Worm (Caenorhabditis elegans) whole organism, early embryonic: ENCODE data around the gene bbln-1.

ENCODE experiments used
- B0310.2 ChIP-seq: sonication (generic microtip); optimal IDR thresholded peaks from 2 replicates; lab custom pipeline; 2016; ENCODE audit warnings: mild to moderate bottlenecking, missing genetic modification characterization, missing compliant biosample characterization
- F13C5.2 ChIP-seq: sonication (generic microtip); optimal IDR thresholded peaks from 2 replicates; lab custom pipeline; 2017; ENCODE audit warnings: mild to moderate bottlenecking, missing genetic modification characterization, inconsistent platforms, missing compliant biosample characterization
- aly-1 ChIP-seq: sonication (generic microtip); optimal IDR thresholded peaks from 2 replicates; lab custom pipeline; 2016; ENCODE audit warnings: missing genetic modification characterization, missing compliant biosample characterization
- ama-1 ChIP-seq: fragments of 150-350 bp; optimal IDR thresholded peaks from 2 replicates; lab custom pipeline; 2014
- ceh-13 ChIP-seq: fragments of 200-800 bp; sonication (Bioruptor generic); optimal IDR thresholded peaks from 2 replicates; lab custom pipeline; 2018; ENCODE audit warnings: mild to moderate bottlenecking, missing genetic modification characterization, missing compliant biosample characterization
- ceh-36 ChIP-seq: sonication (generic microtip); optimal IDR thresholded peaks from 2 replicates; lab custom pipeline; 2016; ENCODE audit warnings: missing genetic modification characterization, inconsistent platforms, missing compliant biosample characterization
- ets-7 ChIP-seq: sonication (generic microtip); optimal IDR thresholded peaks from 2 replicates; lab custom pipeline; 2016; ENCODE audit warnings: missing genotype, missing genetic modification characterization, missing compliant biosample characterization
- flt-1 ChIP-seq: fragments of 200-800 bp; sonication (Bioruptor generic); IDR thresholded peaks from 2 replicates; pipeline ENCODE4 v1.3.6; 2022; ENCODE audit warnings: missing genetic modification characterization, missing compliant biosample characterization
- hmbx-1 ChIP-seq: sonication (generic microtip); optimal IDR thresholded peaks from 2 replicates; lab custom pipeline; 2016; ENCODE audit warnings: mild to moderate bottlenecking, missing genetic modification characterization, missing compliant biosample characterization
- hmg-4 ChIP-seq: fragments of 200-800 bp; sonication (Bioruptor generic); optimal IDR thresholded peaks from 2 replicates; lab custom pipeline; 2018; ENCODE audit warnings: mild to moderate bottlenecking, missing genetic modification characterization, missing compliant biosample characterization
- hnd-1 ChIP-seq: sonication (generic microtip); optimal IDR thresholded peaks from 2 replicates; lab custom pipeline; 2016; ENCODE audit warnings: missing genetic modification characterization, missing compliant biosample characterization
- pes-1 ChIP-seq: fragments of 200-800 bp; sonication (Bioruptor generic); IDR thresholded peaks from 2 replicates; pipeline ENCODE4 v1.3.6; 2022; ENCODE audit warnings: missing genetic modification reagents, missing genetic modification characterization, missing compliant biosample characterization
- scrt-1 ChIP-seq: fragments of 200-800 bp; sonication (Bioruptor generic); IDR thresholded peaks from 2 replicates; pipeline ENCODE4 v1.3.6; 2022; ENCODE audit warnings: missing genetic modification characterization, missing compliant biosample characterization
- sea-1 ChIP-seq: fragments of 200-800 bp; sonication (Bioruptor generic); conservative IDR thresholded peaks from 2 replicates; pipeline ENCODE4 v1.3.6; 2022; ENCODE audit warnings: missing genetic modification characterization, missing compliant biosample characterization
- tbx-11 ChIP-seq: fragments of 200-800 bp; sonication (Bioruptor generic); IDR thresholded peaks from 2 replicates; pipeline ENCODE4 v1.3.6; 2022; ENCODE audit warnings: missing genetic modification characterization, missing compliant biosample characterization
- tbx-37 ChIP-seq: fragments of 200-800 bp; sonication (Bioruptor generic); conservative IDR thresholded peaks from 2 replicates; pipeline ENCODE4 v1.3.6; 2022; ENCODE audit warnings: missing genetic modification reagents, missing genetic modification characterization, missing compliant biosample characterization
- tra-4 ChIP-seq: sonication (generic microtip); optimal IDR thresholded peaks from 2 replicates; lab custom pipeline; 2017; ENCODE audit warnings: missing genetic modification characterization, missing compliant biosample characterization

bbln-1 gene

DNA sequence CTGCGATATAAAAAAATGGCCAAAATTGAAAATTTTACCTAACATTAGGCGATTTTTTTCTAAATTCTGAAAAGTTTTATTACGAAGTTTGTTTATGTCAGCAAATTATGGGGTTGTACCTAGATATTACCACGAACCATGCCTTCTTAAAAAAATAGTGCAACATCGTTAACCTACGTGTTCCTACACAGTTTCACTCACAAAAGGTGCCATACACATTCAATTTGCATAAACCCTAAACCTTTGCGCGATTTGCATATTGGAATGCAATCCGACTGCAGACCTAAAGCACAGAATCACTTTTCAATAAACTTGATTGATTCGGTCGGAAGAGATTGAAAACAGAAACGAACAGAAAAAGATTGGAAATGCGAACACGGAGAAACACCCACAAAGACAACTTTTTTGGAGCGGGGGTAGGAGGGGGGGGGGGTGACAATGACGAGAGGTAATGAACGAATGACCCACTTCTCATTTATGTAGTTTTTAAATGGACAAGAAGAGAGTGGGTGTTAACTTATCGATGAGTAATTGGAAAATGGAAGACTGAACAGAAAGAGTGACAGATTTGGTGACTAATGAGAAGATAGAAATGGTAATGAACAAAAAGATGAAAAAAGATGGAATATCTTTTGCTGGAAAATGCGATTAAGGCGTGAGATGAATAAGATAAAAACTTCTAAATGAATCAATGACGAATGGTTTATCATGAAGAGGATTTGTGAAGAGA is 4.0 kb upstream of the bbln-1 start:
- TF ChIP-seq ets-7 (tag; lab: Kevin White, UChicago) (no peak), tbx-37 (GFP tag; lab: Robert Waterston, UW) (no peak), scrt-1 (GFP tag; lab: Robert Waterston, UW) (no peak), hnd-1 (tag; lab: Kevin White, UChicago) (no peak), ceh-13 (GFP tag; lab: Kevin White, UChicago) (no peak), sea-1 (GFP tag; lab: Robert Waterston, UW) (no peak)

DNA sequence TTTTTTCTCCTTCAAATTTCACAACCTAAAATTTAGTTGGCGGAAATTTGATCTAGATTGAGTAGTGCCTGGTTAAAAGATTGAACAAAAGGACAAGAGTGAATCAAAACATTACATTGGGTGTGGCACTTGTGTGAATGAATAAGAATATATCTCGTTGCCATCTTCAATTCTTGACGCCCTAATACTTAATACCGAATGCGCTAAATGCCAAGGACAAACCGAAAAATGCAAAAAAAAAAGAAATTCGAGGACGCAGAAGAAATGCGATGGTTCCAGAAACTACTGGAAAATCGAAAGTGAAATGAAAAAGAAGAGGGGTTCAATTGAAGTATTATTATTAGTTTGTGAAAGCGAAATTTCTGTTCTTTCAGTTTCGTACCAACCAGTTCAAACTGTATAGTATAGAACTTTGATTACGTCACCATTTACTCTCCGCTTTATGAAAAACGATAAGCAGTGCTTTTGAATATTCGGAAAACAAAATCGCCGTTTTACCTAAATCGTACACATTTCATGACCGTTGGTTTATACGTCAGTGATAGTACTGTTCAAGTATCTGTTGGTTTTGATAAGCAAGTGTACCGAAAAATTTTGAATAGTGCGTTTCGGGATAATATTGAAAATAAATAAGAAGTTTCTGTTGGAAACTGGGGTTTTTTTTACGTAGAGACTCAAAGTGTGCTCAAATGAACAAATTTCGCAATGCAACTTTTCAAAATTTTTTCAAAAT is 3.0 kb upstream of the bbln-1 start:
- no peak for TF ChIP-seq flt-1
- TF ChIP-seq F13C5.2 (tag; lab: Kevin White, UChicago) = no peak
- no peak for TF ChIP-seq ama-1 (lab: Kevin White, UChicago)
- TF ChIP-seq scrt-1 (GFP tag; lab: Robert Waterston, UW) = no peak

DNA sequence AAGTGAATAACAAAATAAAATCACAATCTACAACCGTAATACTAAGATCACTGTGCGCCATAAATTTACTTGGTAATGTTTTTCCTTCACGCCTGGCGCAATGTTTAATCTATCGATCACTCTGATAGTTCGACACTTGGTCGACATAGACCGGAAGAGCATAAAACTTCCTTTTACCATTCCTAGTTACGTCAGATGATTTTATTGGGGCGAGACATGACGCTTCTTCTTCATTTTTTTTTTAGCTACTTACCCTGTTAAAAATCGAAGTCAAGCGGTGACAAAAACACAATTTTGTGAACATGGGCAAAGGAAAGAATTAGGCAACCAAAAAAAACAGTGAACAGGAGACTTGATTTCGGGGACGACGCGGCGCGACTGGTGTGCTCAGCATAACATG is 2.3 kb upstream of the bbln-1 start:
- TF ChIP-seq flt-1 = no peak
- TF ChIP-seq pes-1 (GFP tag; lab: Robert Waterston, UW) = no peak
- no peak for TF ChIP-seq scrt-1 (GFP tag; lab: Robert Waterston, UW)
- TF ChIP-seq tra-4 (tag; lab: Kevin White, UChicago) = no peak
- TF ChIP-seq ceh-36 (tag; lab: Kevin White, UChicago) = no peak
- no peak for TF ChIP-seq ets-7 (tag; lab: Kevin White, UChicago)
- TF ChIP-seq F13C5.2 (tag; lab: Kevin White, UChicago) = no peak
- no peak for TF ChIP-seq tbx-11 (GFP tag; lab: Robert Waterston, UW)
- TF ChIP-seq hmg-4 (GFP tag; lab: Kevin White, UChicago) = no peak
- no peak for TF ChIP-seq hmbx-1 (tag; lab: Kevin White, UChicago)
- no peak for TF ChIP-seq ceh-13 (GFP tag; lab: Kevin White, UChicago)
- no peak for TF ChIP-seq hnd-1 (tag; lab: Kevin White, UChicago)
- TF ChIP-seq tbx-37 (GFP tag; lab: Robert Waterston, UW) = no peak
- TF ChIP-seq B0310.2 (tag; lab: Kevin White, UChicago) = no peak
- TF ChIP-seq ama-1 (lab: Kevin White, UChicago) = no peak
- TF ChIP-seq sea-1 (GFP tag; lab: Robert Waterston, UW) = no peak
- TF ChIP-seq aly-1 (tag; lab: Kevin White, UChicago) = no peak

DNA sequence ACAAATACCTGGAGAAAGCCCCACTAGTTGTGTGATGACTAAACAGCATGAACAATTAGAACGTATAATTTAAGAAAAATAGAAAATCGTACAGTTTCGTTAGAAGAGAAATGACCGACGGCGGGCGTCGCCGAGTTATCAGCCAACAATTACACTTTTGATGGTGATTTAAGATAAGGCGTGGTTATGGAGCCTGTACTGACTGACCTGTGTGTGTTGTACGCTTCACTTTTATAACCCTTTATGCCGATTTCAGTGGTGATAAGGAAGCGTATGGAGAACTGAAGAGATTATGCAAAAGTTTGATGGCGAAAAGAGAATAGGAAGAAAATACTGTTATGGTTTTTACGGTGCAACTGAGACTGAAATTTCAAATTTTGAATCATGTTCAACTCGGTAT is 872 bp upstream of the bbln-1 start:
- TF ChIP-seq hnd-1 (tag; lab: Kevin White, UChicago) = no peak
- no peak for TF ChIP-seq tbx-37 (GFP tag; lab: Robert Waterston, UW)
- TF ChIP-seq ceh-13 (GFP tag; lab: Kevin White, UChicago) = no peak
- no peak for TF ChIP-seq hmg-4 (GFP tag; lab: Kevin White, UChicago)
- TF ChIP-seq hmbx-1 (tag; lab: Kevin White, UChicago) = no peak
- no peak for TF ChIP-seq aly-1 (tag; lab: Kevin White, UChicago)
- no peak for TF ChIP-seq ets-7 (tag; lab: Kevin White, UChicago)
- TF ChIP-seq B0310.2 (tag; lab: Kevin White, UChicago) = no peak
- TF ChIP-seq ama-1 (lab: Kevin White, UChicago) = no peak
- no peak for TF ChIP-seq tbx-11 (GFP tag; lab: Robert Waterston, UW)
- no peak for TF ChIP-seq sea-1 (GFP tag; lab: Robert Waterston, UW)
- TF ChIP-seq flt-1 = no peak

ce11 chrX:3145265-3145664 is 7.0 kb downstream of the bbln-1 start, which contains the start of gene C15C7.4:
Gene C15C7.4 (plus strand): TSS chrX:3145565.
- no peak for TF ChIP-seq ceh-36 (tag; lab: Kevin White, UChicago)
- no peak for TF ChIP-seq aly-1 (tag; lab: Kevin White, UChicago)
- TF ChIP-seq F13C5.2 (tag; lab: Kevin White, UChicago) = no peak
- TF ChIP-seq sea-1 (GFP tag; lab: Robert Waterston, UW) = no peak

ce11 chrX:3141704-3142103 is 10.6 kb downstream of the bbln-1 start:
- no peak for TF ChIP-seq ets-7 (tag; lab: Kevin White, UChicago)
- no peak for TF ChIP-seq pes-1 (GFP tag; lab: Robert Waterston, UW)
- no peak for TF ChIP-seq ama-1 (lab: Kevin White, UChicago)
- TF ChIP-seq sea-1 (GFP tag; lab: Robert Waterston, UW) = no peak

ce11 chrX:3139516-3140301 is 12.6 kb downstream of the bbln-1 start:
- TF ChIP-seq ama-1 (lab: Kevin White, UChicago) (no peak), hmg-4 (GFP tag; lab: Kevin White, UChicago) (no peak), tbx-37 (GFP tag; lab: Robert Waterston, UW) (no peak)
